Fruit fly (Drosophila melanogaster) whole organism, embryonic: ENCODE data around the gene CG10570.

Experiments
- CG10979 ChIP-seq: fragments of 200-800 bp; sonication (Bioruptor generic); optimal IDR thresholded peaks from 2 replicates; lab custom pipeline; 2018; ENCODE audit warnings: missing biosample characterization, mild to moderate bottlenecking, missing genetic modification characterization, moderate library complexity
- CG12236 ChIP-seq: fragments of 200-800 bp; sonication (Bioruptor generic); optimal IDR thresholded peaks from 2 replicates; lab custom pipeline; 2016; ENCODE audit warnings: missing biosample characterization, missing genetic modification characterization
- CG12659 ChIP-seq: fragments of 200-800 bp; sonication (Bioruptor generic); optimal IDR thresholded peaks from 3 replicates; lab custom pipeline; 2017; ENCODE audit warnings: mild to moderate bottlenecking, missing biosample characterization, missing genetic modification reagents, missing genetic modification characterization
- CG14710 ChIP-seq: fragments of 200-800 bp; sonication (Bioruptor generic); optimal IDR thresholded peaks from 3 replicates; lab custom pipeline; 2019; ENCODE audit warnings: missing biosample characterization, mild to moderate bottlenecking, missing genetic modification characterization, moderate library complexity
- CG15073 ChIP-seq: fragments of 200-800 bp; sonication (Bioruptor generic); optimal IDR thresholded peaks from 2 replicates; lab custom pipeline; 2016; ENCODE audit warnings: missing biosample characterization, missing genetic modification characterization
- CG16863 ChIP-seq: fragments of 200-800 bp; sonication (Bioruptor generic); optimal IDR thresholded peaks from 3 replicates; lab custom pipeline; 2016; ENCODE audit warnings: missing biosample characterization, missing genetic modification characterization
- CG17912 ChIP-seq: fragments of 200-800 bp; sonication (Bioruptor generic); optimal IDR thresholded peaks from 2 replicates; lab custom pipeline; 2018; ENCODE audit warnings: missing biosample characterization, mild to moderate bottlenecking, missing genetic modification characterization
- CG30403 ChIP-seq: fragments of 200-800 bp; sonication (Bioruptor generic); optimal IDR thresholded peaks from 3 replicates; lab custom pipeline; 2016; ENCODE audit warnings: missing biosample characterization, missing genetic modification characterization
- CG31365 ChIP-seq: fragments of 200-800 bp; sonication (Bioruptor generic); optimal IDR thresholded peaks from 2 replicates; lab custom pipeline; 2018; ENCODE audit warnings: missing biosample characterization, mild to moderate bottlenecking, missing genetic modification characterization
- CG3163 ChIP-seq: fragments of 200-800 bp; sonication (Bioruptor generic); optimal IDR thresholded peaks from 3 replicates; lab custom pipeline; 2016; ENCODE audit warnings: missing biosample characterization, missing genetic modification characterization
- CG33557 ChIP-seq: fragments of 200-800 bp; sonication (Bioruptor generic); optimal IDR thresholded peaks from 2 replicates; lab custom pipeline; 2019; ENCODE audit warnings: missing biosample characterization, mild to moderate bottlenecking, missing genetic modification characterization, moderate library complexity
- CG5245 ChIP-seq: fragments of 200-800 bp; sonication (Bioruptor generic); optimal IDR thresholded peaks from 3 replicates; lab custom pipeline; 2016; ENCODE audit warnings: missing biosample characterization, missing genetic modification characterization
- CG6272 ChIP-seq: fragments of 200-800 bp; sonication (Bioruptor generic); IDR thresholded peaks from 2 replicates; pipeline ENCODE4 v1.3.6; 2022; ENCODE audit warnings: missing biosample characterization, missing genetic modification characterization
- CG6683 ChIP-seq: fragments of 200-800 bp; sonication (Bioruptor generic); optimal IDR thresholded peaks from 2 replicates; lab custom pipeline; 2017; ENCODE audit warnings: missing biosample characterization, mild to moderate bottlenecking, missing genetic modification characterization, missing genetic modification reagents
- CG6765 ChIP-seq: fragments of 200-800 bp; sonication (Bioruptor generic); optimal IDR thresholded peaks from 3 replicates; lab custom pipeline; 2017; ENCODE audit warnings: missing biosample characterization, mild to moderate bottlenecking, missing genetic modification characterization
- CG6813 ChIP-seq: fragments of 200-800 bp; sonication (Bioruptor generic); optimal IDR thresholded peaks from 2 replicates; lab custom pipeline; 2017; ENCODE audit warnings: missing biosample characterization, missing genetic modification characterization, mild to moderate bottlenecking, moderate library complexity, missing genetic modification reagents
- CG7556 ChIP-seq: fragments of 200-800 bp; sonication (Bioruptor generic); optimal IDR thresholded peaks from 2 replicates; lab custom pipeline; 2017; ENCODE audit warnings: missing biosample characterization, mild to moderate bottlenecking, missing genetic modification characterization
- CG7839 ChIP-seq: fragments of 200-800 bp; sonication (Bioruptor generic); optimal IDR thresholded peaks from 3 replicates; lab custom pipeline; 2018; ENCODE audit warnings: missing biosample characterization, mild to moderate bottlenecking, missing genetic modification characterization, moderate library complexity
- CG9797 ChIP-seq: fragments of 200-800 bp; sonication (Bioruptor generic); optimal IDR thresholded peaks from 3 replicates; lab custom pipeline; 2018; ENCODE audit warnings: missing biosample characterization, mild to moderate bottlenecking, missing genetic modification characterization
- D19A ChIP-seq: fragments of 200-800 bp; optimal IDR thresholded peaks from 3 replicates; lab custom pipeline; 2019; ENCODE audit warnings: missing biosample characterization, mild to moderate bottlenecking, missing genetic modification characterization, moderate library complexity
- Dek ChIP-seq: fragments of 200-800 bp; sonication (Bioruptor generic); optimal IDR thresholded peaks from 3 replicates; lab custom pipeline; 2019; ENCODE audit warnings: missing biosample characterization, mild to moderate bottlenecking, missing genetic modification characterization, moderate library complexity
- Dip3 ChIP-seq: fragments of 200-800 bp; sonication (Bioruptor generic); optimal IDR thresholded peaks from 3 replicates; lab custom pipeline; 2016; ENCODE audit warnings: missing biosample characterization, missing genetic modification characterization
- Doc2 ChIP-seq: fragments of 200-800 bp; sonication (Bioruptor generic); IDR thresholded peaks from 2 replicates; pipeline ENCODE4 v1.3.6; 2022; ENCODE audit warnings: missing biosample characterization, missing genetic modification characterization
- E2f2 ChIP-seq: fragments of 200-800 bp; sonication (Bioruptor generic); IDR thresholded peaks from 2 replicates; pipeline ENCODE4 v1.3.6; 2022; ENCODE audit warnings: missing biosample characterization, missing genetic modification characterization
- Eip74EF ChIP-seq, 2 experiments: fragments of 200-800 bp in 1 of 2; fragments of >200 bp in 1 of 2; sonication (Bioruptor generic) in 1 of 2; optimal IDR thresholded peaks; 2 replicates each; lab custom pipeline; 2017 to 2019; ENCODE audit warnings: missing biosample characterization in 2 of 2, missing genetic modification characterization in 2 of 2, mild to moderate bottlenecking in 1 of 2, moderate library complexity in 1 of 2
- GATAe ChIP-seq: fragments of 200-800 bp; sonication (Bioruptor generic); conservative IDR thresholded peaks from 2 replicates; pipeline ENCODE4 v1.3.6; 2022; ENCODE audit warnings: missing biosample characterization, missing genetic modification characterization
- Gug ChIP-seq: fragments of 200-800 bp; sonication (Bioruptor generic); IDR thresholded peaks from 4 replicates; pipeline ENCODE4 v1.3.6; 2022; ENCODE audit warnings: missing biosample characterization, missing genetic modification characterization
- Hmx ChIP-seq: fragments of 200-800 bp; sonication (Bioruptor generic); optimal IDR thresholded peaks from 2 replicates; lab custom pipeline; 2016; ENCODE audit warnings: missing biosample characterization, missing genetic modification characterization
- MTF-1 ChIP-seq: fragments of 200-800 bp; sonication (Bioruptor generic); optimal IDR thresholded peaks from 2 replicates; lab custom pipeline; 2018; ENCODE audit warnings: missing biosample characterization, mild to moderate bottlenecking, missing genetic modification characterization, borderline replicate concordance
- Med ChIP-seq: fragments of 200-800 bp; sonication (Bioruptor generic); peaks from one replicate; lab custom pipeline; 2016; ENCODE audit warnings: missing biosample characterization, missing genetic modification characterization, mild to moderate bottlenecking, inconsistent platforms, moderate library complexity
- NFAT ChIP-seq: fragments of 200-800 bp; sonication (Bioruptor generic); IDR thresholded peaks from 2 replicates; pipeline ENCODE4 v1.3.6; 2022; ENCODE audit warnings: missing biosample characterization, missing genetic modification characterization
- Neu2 ChIP-seq: fragments of 200-800 bp; sonication (Bioruptor generic); optimal IDR thresholded peaks from 3 replicates; lab custom pipeline; 2016; ENCODE audit warnings: missing biosample characterization, missing genetic modification characterization, borderline replicate concordance
- Sox100B ChIP-seq: fragments of 200-800 bp; sonication (Bioruptor generic); optimal IDR thresholded peaks from 3 replicates; lab custom pipeline; 2018; ENCODE audit warnings: missing biosample characterization, mild to moderate bottlenecking, missing genetic modification characterization
- Ssrp ChIP-seq: fragments of 200-800 bp; sonication (Bioruptor generic); optimal IDR thresholded peaks from 2 replicates; lab custom pipeline; 2018; ENCODE audit warnings: missing biosample characterization, mild to moderate bottlenecking, missing genetic modification characterization, moderate library complexity
- bowl ChIP-seq: fragments of 200-800 bp; sonication (Bioruptor generic); IDR thresholded peaks from 2 replicates; pipeline ENCODE4 v1.3.6; 2022; ENCODE audit warnings: missing biosample characterization, missing genetic modification characterization
- fd102C ChIP-seq: fragments of 200-800 bp; sonication (Bioruptor generic); optimal IDR thresholded peaks from 2 replicates; lab custom pipeline; 2018; ENCODE audit warnings: missing biosample characterization, mild to moderate bottlenecking, missing genetic modification characterization, moderate library complexity
- fu2 ChIP-seq: fragments of 200-800 bp; sonication (Bioruptor generic); optimal IDR thresholded peaks from 2 replicates; lab custom pipeline; 2016; ENCODE audit warnings: missing biosample characterization, missing genetic modification characterization
- grau ChIP-seq: fragments of 200-800 bp; optimal IDR thresholded peaks from 3 replicates; lab custom pipeline; 2019; ENCODE audit warnings: missing biosample characterization, mild to moderate bottlenecking, missing genetic modification characterization, moderate library complexity
- hkb ChIP-seq, 2 experiments: fragments of 200-800 bp in 1 of 2; fragments of >200 bp in 1 of 2; sonication (Bioruptor generic) in 1 of 2; IDR thresholded peaks in 1 of 2; optimal IDR thresholded peaks in 1 of 2; 2 replicates each; pipeline versions ENCODE4 v1.3.6 to Lab custom; 2017 to 2022; ENCODE audit warnings: missing biosample characterization in 1 of 2, missing genetic modification characterization in 1 of 2
- p53 ChIP-seq: fragments of 200-800 bp; sonication (Bioruptor generic); optimal IDR thresholded peaks from 2 replicates; lab custom pipeline; 2016; ENCODE audit warnings: missing biosample characterization, missing genetic modification characterization
- repo ChIP-seq: fragments of 200-800 bp; sonication (Bioruptor generic); optimal IDR thresholded peaks from 2 replicates; lab custom pipeline; 2016; ENCODE audit warnings: missing biosample characterization, missing genetic modification characterization
- sc ChIP-seq, 3 experiments: fragments of >200 bp in 2 of 3; fragments of 200-800 bp in 1 of 3; sonication (Bioruptor generic) in 1 of 3; optimal IDR thresholded peaks; 2 replicates in 2 of 3; 3 replicates in 1 of 3; lab custom pipeline; 2017; ENCODE audit warnings: mild to moderate bottlenecking in 1 of 3, missing biosample characterization in 1 of 3, missing genetic modification characterization in 1 of 3, missing genetic modification reagents in 1 of 3
- sens-2 ChIP-seq: fragments of 200-800 bp; sonication (Bioruptor generic); IDR thresholded peaks from 2 replicates; pipeline ENCODE4 v1.3.6; 2022; ENCODE audit warnings: missing biosample characterization, missing genetic modification characterization
- shn ChIP-seq: fragments of 200-800 bp; sonication (Bioruptor generic); optimal IDR thresholded peaks from 3 replicates; lab custom pipeline; 2016; ENCODE audit warnings: missing biosample characterization, missing genetic modification characterization
- sob ChIP-seq: fragments of 200-800 bp; sonication (Bioruptor generic); IDR thresholded peaks from 2 replicates; pipeline ENCODE4 v1.3.6; 2022; ENCODE audit warnings: missing biosample characterization, missing genetic modification characterization
- tna ChIP-seq: fragments of 200-800 bp; sonication (Bioruptor generic); IDR thresholded peaks from 2 replicates; pipeline ENCODE4 v1.3.6; 2022; ENCODE audit warnings: missing biosample characterization, missing genetic modification characterization; ENCODE audit not compliant: partially characterized antibody
- trh ChIP-seq: fragments of 200-800 bp; sonication (Bioruptor generic); optimal IDR thresholded peaks from 2 replicates; lab custom pipeline; 2016; ENCODE audit warnings: missing biosample characterization, missing genetic modification characterization
- ttk ChIP-seq: fragments of 200-800 bp; sonication (Bioruptor generic); IDR thresholded peaks from 2 replicates; pipeline ENCODE4 v2.1.2; 2022; ENCODE audit warnings: missing biosample characterization, missing genetic modification characterization

Gene CG10570

dm6 chr2L:18839143-18839872 lies 28.3 kb upstream of the CG10570 start, which contains the start of gene CG10600 (continued):
- TF ChIP-seq CG12236 (GFP tag; lab: Kevin White, UChicago), result peak; percentile 67
- no peak for TF ChIP-seq CG6683
- peak; percentile 76 for TF ChIP-seq CG7839 (tag; lab: Kevin White, UChicago)
- peak; percentile 86 for TF ChIP-seq CG30403 (GFP tag; lab: Kevin White, UChicago)
- TF ChIP-seq CG3163 (GFP tag; lab: Kevin White, UChicago), result peak; percentile 80
- TF ChIP-seq GATAe (GFP tag; lab: Robert Waterston, UW), result no peak
- TF ChIP-seq bowl (GFP tag; lab: Robert Waterston, UW), result no peak
- peak; percentile 46 for TF ChIP-seq CG33557 (GFP tag; lab: Kevin White, UChicago)
- peak; percentile 60 for TF ChIP-seq ttk (GFP tag; lab: Robert Waterston, UW)
- TF ChIP-seq CG10979 (tag; lab: Kevin White, UChicago), result peak; percentile 50
- TF ChIP-seq Dip3 (GFP tag; lab: Kevin White, UChicago), result peak; percentile 91
- TF ChIP-seq CG31365 (tag; lab: Kevin White, UChicago), result peak; percentile 67
- TF ChIP-seq shn (GFP tag; lab: Kevin White, UChicago), result peak; percentile 87
- TF ChIP-seq hkb (optimal IDR thresholded peaks at IDR 0.05; lab: Kevin White, UChicago), result peak; percentile 71
- TF ChIP-seq hkb (GFP tag; IDR thresholded peaks at IDR 0.05; lab: Robert Waterston, UW), result peak; percentile 67
- TF ChIP-seq p53 (GFP tag; lab: Kevin White, UChicago), result peak; percentile 75
- TF ChIP-seq CG12659 (GFP tag; lab: Kevin White, UChicago), result peak; percentile 93
- TF ChIP-seq Doc2 (GFP tag; lab: Robert Waterston, UW), result 0 out of 2 replicates have a peak, but pooled peaks have one; percentile 47
- TF ChIP-seq CG16863 (GFP tag; lab: Kevin White, UChicago), result peak; percentile 64
- TF ChIP-seq Ssrp, result peak; percentile 10
- no peak for TF ChIP-seq Neu2 (GFP tag; lab: Kevin White, UChicago)
- no peak for TF ChIP-seq CG15073
- peak; percentile 53 for TF ChIP-seq Hmx (GFP tag; lab: Kevin White, UChicago)
- TF ChIP-seq E2f2 (GFP tag; lab: Robert Waterston, UW), result peak; percentile 100
- no peak for TF ChIP-seq sc (optimal IDR thresholded peaks at IDR 0.05; lab: Kevin White, UChicago)
- TF ChIP-seq sc (GFP tag; optimal IDR thresholded peaks at IDR 0.05; lab: Kevin White, UChicago), result peak; percentile 28
- TF ChIP-seq NFAT, result peak; percentile 88
- peak; percentile 80 for TF ChIP-seq MTF-1 (GFP tag; lab: Kevin White, UChicago)
- peak; percentile 56 for TF ChIP-seq trh (GFP tag; lab: Kevin White, UChicago)
- TF ChIP-seq CG14710 (tag; lab: Kevin White, UChicago), result peak; percentile 94
- TF ChIP-seq CG7556 (GFP tag; lab: Kevin White, UChicago), result peak; percentile 78
- TF ChIP-seq Eip74EF (GFP tag; optimal IDR thresholded peaks at IDR 0.05; lab: Kevin White, UChicago), result no peak
- TF ChIP-seq CG6765 (GFP tag; lab: Kevin White, UChicago), result no peak
- peak; percentile 56 for TF ChIP-seq CG9797 (GFP tag; lab: Kevin White, UChicago)
- peak; percentile 80 for TF ChIP-seq Dek (tag; lab: Kevin White, UChicago)
- TF ChIP-seq grau (tag; lab: Kevin White, UChicago), result peak; percentile 69
- TF ChIP-seq D19A (tag; lab: Kevin White, UChicago), result no peak
- TF ChIP-seq sob (GFP tag; lab: Robert Waterston, UW), result peak; percentile 92
- peak; percentile 85 for TF ChIP-seq repo (GFP tag; lab: Kevin White, UChicago)
- peak; percentile 81 for TF ChIP-seq fu2
- TF ChIP-seq Gug (GFP tag; lab: Robert Waterston, UW), result peak; percentile 66; the same call in 3 of the 4 replicates
- peak; percentile 75 for TF ChIP-seq tna (GFP tag; lab: Robert Waterston, UW)
- TF ChIP-seq CG17912 (GFP tag; lab: Kevin White, UChicago), result peak; percentile 83
- no peak for TF ChIP-seq sens-2 (GFP tag; lab: Robert Waterston, UW)
- TF ChIP-seq CG6813 (GFP tag; lab: Kevin White, UChicago), result peak; percentile 56
- peak; percentile 63 for TF ChIP-seq fd102C (GFP tag; lab: Kevin White, UChicago)
- peak; percentile 30; the same call in 1 of the 2 replicates for TF ChIP-seq CG6272 (GFP tag; lab: Robert Waterston, UW)
- TF ChIP-seq Med (GFP tag; lab: Kevin White, UChicago), result peak; percentile 98
- TF ChIP-seq CG5245, result peak; percentile 87
- no peak for TF ChIP-seq Sox100B (GFP tag; lab: Kevin White, UChicago)
